Worm (Caenorhabditis elegans): ENCODE measurements around the gene vab-15.

DNA sequence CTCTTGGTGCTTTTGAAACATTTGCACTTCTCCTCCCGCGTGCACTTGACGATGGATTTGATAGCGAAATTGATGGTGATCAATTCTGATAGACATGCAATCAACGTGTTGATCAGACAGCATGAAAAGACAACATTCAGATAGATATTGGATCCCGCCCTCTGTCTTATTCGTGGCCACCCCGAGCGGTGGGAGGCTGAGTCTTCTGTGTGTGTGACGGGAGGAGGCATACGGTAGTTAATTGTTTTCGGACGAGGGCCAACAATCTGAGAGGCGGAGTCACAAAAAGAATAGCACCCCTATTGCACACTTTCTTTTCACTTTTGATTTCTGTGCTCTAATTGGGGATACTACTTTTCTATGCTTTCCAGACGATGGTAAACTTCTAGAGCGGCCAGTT, 1.2 kb upstream of the vab-15 start:
- TF ChIP-seq unc-130 (GFP tag; optimal IDR thresholded peaks at IDR 0.05) (no peak), akir-1 (GFP tag; optimal IDR thresholded peaks at IDR 0.05) (no peak), ets-4 (GFP tag; optimal IDR thresholded peaks at IDR 0.05) (no peak), lin-35 (GFP tag; optimal IDR thresholded peaks at IDR 0.05) (no peak), F49E8.2 (tag; optimal IDR thresholded peaks at IDR 0.05; ENCODE audit: insufficient read depth) (no peak), pha-4 (tag; optimal IDR thresholded peaks at IDR 0.05) (no peak), nhr-90 (tag; optimal IDR thresholded peaks at IDR 0.05) (no peak), B0336.3 (GFP tag; IDR thresholded peaks at IDR 0.05) (no peak), mxl-1 (tag; optimal IDR thresholded peaks at IDR 0.05) (no peak), die-1 (tag; optimal IDR thresholded peaks at IDR 0.05) (no peak), unc-62 (GFP tag; optimal IDR thresholded peaks at IDR 0.05) (no peak)

All from whole organism, young adult.